Worm (Caenorhabditis elegans) whole organism, early embryonic: ENCODE data around the gene abts-4.
A peak's percentile ranks its signal among the peaks of the same experiment; 100 is the strongest.

Experiments
- B0310.2 ChIP-seq: sonication (generic microtip); optimal IDR thresholded peaks from 2 replicates; lab custom pipeline; 2016; ENCODE audit warnings: mild to moderate bottlenecking, missing genetic modification characterization, missing compliant biosample characterization
- F13C5.2 ChIP-seq: sonication (generic microtip); optimal IDR thresholded peaks from 2 replicates; lab custom pipeline; 2017; ENCODE audit warnings: mild to moderate bottlenecking, missing genetic modification characterization, inconsistent platforms, missing compliant biosample characterization
- aly-1 ChIP-seq: sonication (generic microtip); optimal IDR thresholded peaks from 2 replicates; lab custom pipeline; 2016; ENCODE audit warnings: missing genetic modification characterization, missing compliant biosample characterization
- ama-1 ChIP-seq: fragments of 150-350 bp; optimal IDR thresholded peaks from 2 replicates; lab custom pipeline; 2014
- ceh-13 ChIP-seq: fragments of 200-800 bp; sonication (Bioruptor generic); optimal IDR thresholded peaks from 2 replicates; lab custom pipeline; 2018; ENCODE audit warnings: mild to moderate bottlenecking, missing genetic modification characterization, missing compliant biosample characterization
- ceh-36 ChIP-seq: sonication (generic microtip); optimal IDR thresholded peaks from 2 replicates; lab custom pipeline; 2016; ENCODE audit warnings: missing genetic modification characterization, inconsistent platforms, missing compliant biosample characterization
- ets-7 ChIP-seq: sonication (generic microtip); optimal IDR thresholded peaks from 2 replicates; lab custom pipeline; 2016; ENCODE audit warnings: missing genotype, missing genetic modification characterization, missing compliant biosample characterization
- flt-1 ChIP-seq: fragments of 200-800 bp; sonication (Bioruptor generic); IDR thresholded peaks from 2 replicates; pipeline ENCODE4 v1.3.6; 2022; ENCODE audit warnings: missing genetic modification characterization, missing compliant biosample characterization
- hmbx-1 ChIP-seq: sonication (generic microtip); optimal IDR thresholded peaks from 2 replicates; lab custom pipeline; 2016; ENCODE audit warnings: mild to moderate bottlenecking, missing genetic modification characterization, missing compliant biosample characterization
- hmg-4 ChIP-seq: fragments of 200-800 bp; sonication (Bioruptor generic); optimal IDR thresholded peaks from 2 replicates; lab custom pipeline; 2018; ENCODE audit warnings: mild to moderate bottlenecking, missing genetic modification characterization, missing compliant biosample characterization
- hnd-1 ChIP-seq: sonication (generic microtip); optimal IDR thresholded peaks from 2 replicates; lab custom pipeline; 2016; ENCODE audit warnings: missing genetic modification characterization, missing compliant biosample characterization
- pes-1 ChIP-seq: fragments of 200-800 bp; sonication (Bioruptor generic); IDR thresholded peaks from 2 replicates; pipeline ENCODE4 v1.3.6; 2022; ENCODE audit warnings: missing genetic modification reagents, missing genetic modification characterization, missing compliant biosample characterization
- scrt-1 ChIP-seq: fragments of 200-800 bp; sonication (Bioruptor generic); IDR thresholded peaks from 2 replicates; pipeline ENCODE4 v1.3.6; 2022; ENCODE audit warnings: missing genetic modification characterization, missing compliant biosample characterization
- sea-1 ChIP-seq: fragments of 200-800 bp; sonication (Bioruptor generic); conservative IDR thresholded peaks from 2 replicates; pipeline ENCODE4 v1.3.6; 2022; ENCODE audit warnings: missing genetic modification characterization, missing compliant biosample characterization
- tbx-11 ChIP-seq: fragments of 200-800 bp; sonication (Bioruptor generic); IDR thresholded peaks from 2 replicates; pipeline ENCODE4 v1.3.6; 2022; ENCODE audit warnings: missing genetic modification characterization, missing compliant biosample characterization
- tbx-37 ChIP-seq: fragments of 200-800 bp; sonication (Bioruptor generic); conservative IDR thresholded peaks from 2 replicates; pipeline ENCODE4 v1.3.6; 2022; ENCODE audit warnings: missing genetic modification reagents, missing genetic modification characterization, missing compliant biosample characterization
- tra-4 ChIP-seq: sonication (generic microtip); optimal IDR thresholded peaks from 2 replicates; lab custom pipeline; 2017; ENCODE audit warnings: missing genetic modification characterization, missing compliant biosample characterization

Gene abts-4

ce11 chrX:6728820-6729396, 32.6 kb downstream of the abts-4 start:
- TF ChIP-seq aly-1 (no peak), F13C5.2 (tag; lab: Kevin White, UChicago) (no peak), tbx-37 (no peak), B0310.2 (no peak), flt-1 (no peak), pes-1 (GFP tag; lab: Robert Waterston, UW) (no peak), sea-1 (GFP tag; lab: Robert Waterston, UW) (no peak)

DNA sequence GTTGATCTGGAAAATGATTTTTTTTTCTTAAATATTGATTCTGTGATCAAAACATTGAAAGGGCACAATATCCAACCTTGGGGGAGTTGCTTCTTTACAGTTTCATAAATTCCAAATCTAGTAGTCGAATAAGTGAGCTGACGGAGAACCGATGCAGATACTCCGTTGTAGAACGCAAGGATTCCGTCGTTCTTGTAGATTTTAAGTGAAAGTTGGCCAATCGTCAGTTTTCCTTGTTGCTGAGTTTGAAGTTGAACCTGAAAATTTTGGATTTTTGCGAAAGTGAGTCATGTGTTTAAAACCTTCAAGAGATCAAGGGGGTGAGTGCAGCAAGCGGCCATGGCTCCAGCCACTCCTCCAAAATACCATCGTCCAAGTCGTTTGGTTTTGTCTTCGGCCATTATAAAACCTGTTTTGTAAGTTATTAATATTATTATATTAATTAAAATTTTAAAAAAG, 36.2 kb downstream of the abts-4 start, which contains the start of gene slc-25A10:
Gene slc-25A10 (minus strand): TSS at position 409 of the 459 bp plus-strand sequence.
- TF ChIP-seq sea-1 (GFP tag; lab: Robert Waterston, UW) (no peak), ama-1 (no peak), tbx-37 (no peak), scrt-1 (no peak), pes-1 (GFP tag; lab: Robert Waterston, UW) (no peak), tbx-11 (GFP tag; lab: Robert Waterston, UW) (no peak), F13C5.2 (tag; lab: Kevin White, UChicago) (no peak), B0310.2 (no peak), hnd-1 (tag; lab: Kevin White, UChicago) (no peak), hmbx-1 (tag; lab: Kevin White, UChicago) (no peak), tra-4 (tag; lab: Kevin White, UChicago) (no peak), ets-7 (tag; lab: Kevin White, UChicago) (no peak), flt-1 (no peak), ceh-36 (no peak), hmg-4 (GFP tag; lab: Kevin White, UChicago) (no peak), aly-1 (no peak), ceh-13 (GFP tag; lab: Kevin White, UChicago) (no peak)

DNA sequence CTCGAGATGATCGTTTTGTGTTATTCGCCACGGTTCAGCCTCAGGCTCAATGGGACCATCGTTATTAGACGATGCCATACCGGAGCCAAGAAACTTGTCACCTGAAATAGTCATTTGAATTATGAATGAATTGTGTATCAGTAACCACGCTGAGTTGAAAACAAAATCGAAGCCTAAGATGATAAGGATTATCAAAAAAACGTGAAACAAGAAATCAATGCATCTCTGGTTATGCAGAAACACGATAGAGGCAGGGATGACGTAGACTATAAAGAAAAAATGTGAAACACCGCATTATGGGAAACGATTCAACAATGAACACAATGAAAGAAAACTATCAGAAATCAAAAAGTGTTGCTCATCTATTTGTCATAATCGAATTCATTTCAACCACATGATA, 38.6 kb downstream of the abts-4 start, which contains the start of gene smf-1:
Gene smf-1 (minus strand): TSS at position 101 of the 400 bp plus-strand sequence.
- no peak for TF ChIP-seq tbx-37
- no peak for TF ChIP-seq ceh-36

DNA sequence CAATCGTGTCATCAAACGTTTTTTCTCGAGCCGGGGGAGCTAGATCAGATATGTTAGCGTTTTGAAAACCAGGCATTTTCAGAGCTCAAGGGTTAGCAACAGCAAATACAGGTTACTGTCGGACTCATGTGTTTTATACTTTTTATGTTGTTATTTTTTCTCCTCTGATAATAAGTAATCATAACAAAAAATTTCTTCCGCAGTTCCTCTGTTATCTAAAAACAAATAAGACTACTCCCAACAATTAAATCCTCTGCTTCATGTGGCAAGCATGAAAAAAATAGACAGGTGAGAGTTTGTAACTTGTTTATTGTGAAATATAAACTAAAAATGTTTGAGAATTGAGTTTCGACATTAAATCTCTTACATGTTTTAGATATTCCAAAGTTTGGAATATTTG, 42.9 kb downstream of the abts-4 start, which contains the start of gene smf-2:
Gene smf-2 (minus strand): TSS at position 101 of the 400 bp plus-strand sequence.
- no peak for TF ChIP-seq hmbx-1 (tag; lab: Kevin White, UChicago)
- no peak for TF ChIP-seq scrt-1
- TF ChIP-seq sea-1 (GFP tag; lab: Robert Waterston, UW): no peak
- no peak for TF ChIP-seq hmg-4 (GFP tag; lab: Kevin White, UChicago)

DNA sequence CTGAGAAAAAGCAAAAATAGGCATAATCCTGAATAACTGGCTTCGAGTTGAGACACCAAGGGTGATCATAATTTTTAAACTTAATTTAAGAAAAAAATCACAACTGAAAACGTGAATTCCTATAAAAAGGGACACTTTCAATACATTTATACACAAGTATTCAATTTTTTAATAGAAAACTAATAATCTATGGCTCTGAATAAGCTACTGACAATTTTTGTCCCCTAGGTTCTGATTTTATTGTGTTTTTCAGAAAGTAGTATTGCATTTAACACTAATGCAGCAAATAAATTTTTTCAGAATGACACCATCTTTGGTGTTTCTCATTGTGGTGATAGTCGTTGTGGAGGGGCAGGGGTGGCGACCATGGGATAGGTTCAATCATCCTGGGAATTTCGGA, 48.3 kb downstream of the abts-4 start, which contains the start of gene nas-11:
Gene nas-11 (plus strand): TSS at position 301 of the 400 bp plus-strand sequence.
- no peak for TF ChIP-seq tbx-11 (GFP tag; lab: Robert Waterston, UW)
- TF ChIP-seq pes-1 (GFP tag; lab: Robert Waterston, UW): no peak
- TF ChIP-seq ceh-36: no peak
- TF ChIP-seq ets-7 (tag; lab: Kevin White, UChicago): no peak
- no peak for TF ChIP-seq tra-4 (tag; lab: Kevin White, UChicago)
- TF ChIP-seq flt-1: no peak
- no peak for TF ChIP-seq hmbx-1 (tag; lab: Kevin White, UChicago)
- TF ChIP-seq scrt-1: no peak
- TF ChIP-seq tbx-37: no peak
- no peak for TF ChIP-seq ama-1

DNA sequence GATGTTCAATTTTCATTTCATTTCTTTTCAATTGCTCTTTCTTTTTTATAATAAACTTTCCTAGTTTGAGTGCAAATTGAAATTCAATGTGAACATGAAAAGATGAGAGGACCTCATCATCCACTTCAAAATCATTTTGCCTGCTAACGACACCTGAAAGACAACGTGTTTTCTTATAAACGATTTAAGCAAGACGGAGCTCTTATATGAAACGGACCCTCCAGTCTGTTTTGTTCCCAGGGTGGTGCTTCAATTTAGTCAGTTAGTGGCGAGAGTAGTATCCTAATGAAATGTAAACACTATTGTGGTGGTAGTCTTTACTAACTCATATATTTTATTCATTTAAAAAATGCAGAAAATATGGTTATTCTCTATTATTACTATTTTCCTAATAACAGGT, 52.3 kb downstream of the abts-4 start, which contains the start of gene acr-3:
Gene acr-3 (plus strand): TSS at position 301 of the 400 bp plus-strand sequence.
- TF ChIP-seq F13C5.2 (tag; lab: Kevin White, UChicago): no peak
- no peak for TF ChIP-seq tbx-37
- no peak for TF ChIP-seq ets-7 (tag; lab: Kevin White, UChicago)
- no peak for TF ChIP-seq flt-1
- no peak for TF ChIP-seq hmbx-1 (tag; lab: Kevin White, UChicago)
- no peak for TF ChIP-seq pes-1 (GFP tag; lab: Robert Waterston, UW)
- no peak for TF ChIP-seq ama-1

- TF ChIP-seq aly-1: no peak
- TF ChIP-seq ets-7 (tag; lab: Kevin White, UChicago): no peak
- no peak for TF ChIP-seq sea-1 (GFP tag; lab: Robert Waterston, UW)
Observed at ce11 chrX:6705156-6705555, 56.4 kb downstream of the abts-4 start.

ce11 chrX:6702249-6702648, 59.3 kb downstream of the abts-4 start, which contains the start of gene acr-2:
TSS of gene acr-2 (plus strand) at chrX:6702549.
- TF ChIP-seq tbx-37: no peak
- TF ChIP-seq scrt-1: 0 out of 2 replicates have a peak, but pooled peaks have one; percentile 15
- no peak for TF ChIP-seq tra-4 (tag; lab: Kevin White, UChicago)

ce11 chrX:6698267-6698666, 63.3 kb downstream of the abts-4 start, which contains the start of the genes F38B6.7 and F38B6.2:
TSS of gene F38B6.7 (minus strand) at chrX:6698367.
TSS of gene F38B6.2 (plus strand) at chrX:6698533.
- TF ChIP-seq aly-1: no peak
- TF ChIP-seq flt-1: no peak
- TF ChIP-seq pes-1 (GFP tag; lab: Robert Waterston, UW): no peak
- TF ChIP-seq ceh-36: no peak
- no peak for TF ChIP-seq F13C5.2 (tag; lab: Kevin White, UChicago)
- TF ChIP-seq ama-1: no peak
- no peak for TF ChIP-seq hnd-1 (tag; lab: Kevin White, UChicago)
- no peak for TF ChIP-seq hmg-4 (GFP tag; lab: Kevin White, UChicago)
- no peak for TF ChIP-seq hmbx-1 (tag; lab: Kevin White, UChicago)
- no peak for TF ChIP-seq ceh-13 (GFP tag; lab: Kevin White, UChicago)
- no peak for TF ChIP-seq B0310.2
- TF ChIP-seq ets-7 (tag; lab: Kevin White, UChicago): no peak
- TF ChIP-seq tbx-37: no peak
